Worm (Caenorhabditis elegans): ENCODE measurements around the gene pgap-2.

ce11 chrIII:4715088-4715487, 9.8 kb downstream of the pgap-2 start, which contains the start of gene him-18:
- TF ChIP-seq zag-1 (tag; optimal IDR thresholded peaks at IDR 0.05) (no peak), nhr-77 (tag; optimal IDR thresholded peaks at IDR 0.05) (no peak), nhr-28 (tag; optimal IDR thresholded peaks at IDR 0.05) (no peak), elt-1 (tag; optimal IDR thresholded peaks at IDR 0.05) (no peak), elt-2 (tag; optimal IDR thresholded peaks at IDR 0.05) (no peak), snpc-4 (tag; optimal IDR thresholded peaks at IDR 0.05) (no peak), tbx-2 (tag; optimal IDR thresholded peaks at IDR 0.05) (no peak), ceh-82 (tag; optimal IDR thresholded peaks at IDR 0.05) (no peak), mdl-1 (tag; optimal IDR thresholded peaks at IDR 0.05) (no peak)
